Worm (Caenorhabditis elegans) whole organism, L4 larva: ENCODE measurements around the gene rhy-1.

ENCODE experiments used
- R02D3.7 ChIP-seq: fragments of 150-350 bp; sonication (generic microtip); optimal IDR thresholded peaks from 3 replicates; lab custom pipeline; 2014; ENCODE audit warnings: missing biosample characterization, missing genetic modification characterization
- Y5F2A.4 ChIP-seq: fragments of 200-800 bp; sonication (Bioruptor generic); optimal IDR thresholded peaks from 2 replicates; lab custom pipeline; 2018; ENCODE audit warnings: mild to moderate bottlenecking, missing genetic modification characterization, missing compliant biosample characterization
- ZK546.5 ChIP-seq, 2 experiments: sonication (generic microtip); optimal IDR thresholded peaks; 2 replicates each; lab custom pipeline; 2017; ENCODE audit warnings: missing biosample characterization in 2 of 2, missing genetic modification characterization in 2 of 2
- aha-1 ChIP-seq: fragments of 150-350 bp; peaks from one replicate; lab custom pipeline; 2014; ENCODE audit warnings: missing biosample characterization, missing genetic modification characterization
- ama-1 ChIP-seq: fragments of 150-350 bp; optimal IDR thresholded peaks from 2 replicates; lab custom pipeline; 2014; ENCODE audit warnings: inconsistent platforms, mixed read lengths
- arid-1 ChIP-seq: fragments of 200-800 bp; sonication (Bioruptor generic); conservative IDR thresholded peaks from 2 replicates; pipeline ENCODE4 v1.3.6; 2022; ENCODE audit warnings: missing genetic modification reagents, missing genetic modification characterization, missing compliant biosample characterization
- daf-16 ChIP-seq, 3 experiments: sonication (generic microtip); optimal IDR thresholded peaks; 2 replicates each; lab custom pipeline; 2016 to 2017; ENCODE audit warnings: missing genetic modification characterization in 3 of 3, missing genetic modification reagents in 3 of 3, mild to moderate bottlenecking in 2 of 3, missing compliant biosample characterization in 2 of 3, missing biosample characterization in 1 of 3, moderate library complexity in 1 of 3
- daf-8 ChIP-seq: fragments of 200-800 bp; sonication (Bioruptor generic); IDR thresholded peaks from 2 replicates; pipeline ENCODE4 v1.3.6; 2022; ENCODE audit warnings: missing genetic modification characterization, missing compliant biosample characterization
- dmd-6 ChIP-seq: fragments of 200-800 bp; sonication (Bioruptor generic); IDR thresholded peaks from 2 replicates; pipeline ENCODE4 v1.3.6; 2022; ENCODE audit warnings: missing genetic modification reagents, missing genetic modification characterization, missing compliant biosample characterization
- duxl-1 ChIP-seq: sonication (generic microtip); optimal IDR thresholded peaks from 2 replicates; lab custom pipeline; 2016; ENCODE audit warnings: mild to moderate bottlenecking, missing genetic modification characterization, moderate library complexity, missing compliant biosample characterization; ENCODE audit not compliant: poor library complexity
- dve-1 ChIP-seq: sonication (generic microtip); optimal IDR thresholded peaks from 2 replicates; lab custom pipeline; 2017; ENCODE audit warnings: antibody characterized with exemption, mild to moderate bottlenecking, missing genetic modification characterization, missing compliant biosample characterization; ENCODE audit not compliant: insufficient read depth
- hlh-11 ChIP-seq: fragments of 200-800 bp; sonication (Bioruptor generic); optimal IDR thresholded peaks from 2 replicates; lab custom pipeline; 2018; ENCODE audit warnings: mild to moderate bottlenecking, missing genetic modification characterization, missing compliant biosample characterization
- hlh-30 ChIP-seq: sonication (generic microtip); optimal IDR thresholded peaks from 2 replicates; lab custom pipeline; 2017; ENCODE audit warnings: antibody characterized with exemption, mild to moderate bottlenecking, missing genetic modification characterization, missing compliant biosample characterization; ENCODE audit not compliant: insufficient read depth
- hmg-1.1 ChIP-seq: fragments of 200-800 bp; sonication (Bioruptor generic); IDR thresholded peaks from 2 replicates; pipeline ENCODE4 v1.3.6; 2022; ENCODE audit warnings: missing genetic modification reagents, missing genetic modification characterization, missing compliant biosample characterization
- lsy-2 ChIP-seq, 2 experiments: fragments of 150-350 bp in 1 of 2; sonication (generic microtip) in 1 of 2; optimal IDR thresholded peaks; 2 replicates each; lab custom pipeline; 2014 to 2017; ENCODE audit warnings: missing biosample characterization in 2 of 2, missing genetic modification characterization in 2 of 2
- mdl-1 ChIP-seq, 2 experiments: fragments of 150-350 bp in 1 of 2; sonication (generic microtip) in 1 of 2; optimal IDR thresholded peaks; 2 replicates each; lab custom pipeline; 2014 to 2017; ENCODE audit warnings: missing biosample characterization in 2 of 2, missing genetic modification characterization in 2 of 2
- mdt-29 ChIP-seq: fragments of 200-800 bp; sonication (Bioruptor generic); IDR thresholded peaks from 2 replicates; pipeline ENCODE4 v1.3.6; 2022; ENCODE audit warnings: missing genetic modification reagents, missing genetic modification characterization, missing compliant biosample characterization
- mep-1 ChIP-seq: fragments of 150-350 bp; sonication (generic microtip); optimal IDR thresholded peaks from 3 replicates; lab custom pipeline; 2014; ENCODE audit warnings: missing biosample characterization, missing genetic modification characterization
- mes-2 ChIP-seq: sonication (generic microtip); optimal IDR thresholded peaks from 2 replicates; lab custom pipeline; 2016; ENCODE audit warnings: missing genotype, mild to moderate bottlenecking, missing genetic modification characterization, missing compliant biosample characterization; ENCODE audit not compliant: poor library complexity, severe bottlenecking
- nhr-102 ChIP-seq: sonication (generic microtip); optimal IDR thresholded peaks from 2 replicates; lab custom pipeline; 2016; ENCODE audit warnings: mild to moderate bottlenecking, missing genetic modification characterization, moderate library complexity, missing compliant biosample characterization
- nhr-28 ChIP-seq: fragments of 150-350 bp; optimal IDR thresholded peaks from 2 replicates; lab custom pipeline; 2014; ENCODE audit warnings: missing biosample characterization, missing genetic modification characterization
- nhr-42 ChIP-seq: fragments of 200-800 bp; sonication (Bioruptor generic); IDR thresholded peaks from 2 replicates; pipeline ENCODE4 v1.3.6; 2022; ENCODE audit warnings: missing genetic modification characterization, missing compliant biosample characterization
- nhr-48 ChIP-seq: sonication (generic microtip); optimal IDR thresholded peaks from 2 replicates; lab custom pipeline; 2016; ENCODE audit warnings: mild to moderate bottlenecking, missing genetic modification characterization, missing compliant biosample characterization
- nhr-6 ChIP-seq: fragments of 150-350 bp; optimal IDR thresholded peaks from 2 replicates; lab custom pipeline; 2014; ENCODE audit warnings: missing biosample characterization, missing genetic modification characterization
- pha-4 ChIP-seq, 2 experiments: fragments of 150-350 bp in 1 of 2; fragments of 200-800 bp in 1 of 2; sonication (Bioruptor generic) in 1 of 2; IDR thresholded peaks in 1 of 2; optimal IDR thresholded peaks in 1 of 2; 2 replicates each; pipeline versions ENCODE4 v1.3.6 to Lab custom; 2014 to 2022; ENCODE audit warnings: missing genetic modification characterization in 2 of 2, missing genetic modification reagents in 2 of 2, missing biosample characterization in 1 of 2, missing compliant biosample characterization in 1 of 2
- php-3 ChIP-seq: fragments of 200-800 bp; sonication (Bioruptor generic); IDR thresholded peaks from 2 replicates; pipeline ENCODE4 v1.3.6; 2022; ENCODE audit warnings: missing genetic modification reagents, missing genetic modification characterization, missing compliant biosample characterization
- pqm-1 ChIP-seq: sonication (generic microtip); optimal IDR thresholded peaks from 2 replicates; lab custom pipeline; 2017; ENCODE audit warnings: missing biosample characterization, missing genetic modification characterization
- spr-3 ChIP-seq: fragments of 200-800 bp; sonication (Bioruptor generic); optimal IDR thresholded peaks from 2 replicates; lab custom pipeline; 2018; ENCODE audit warnings: mild to moderate bottlenecking, missing genetic modification characterization, missing compliant biosample characterization
- tag-97 ChIP-seq: fragments of 200-800 bp; sonication (Bioruptor generic); IDR thresholded peaks from 2 replicates; pipeline ENCODE4 v1.3.6; 2022; ENCODE audit warnings: missing genetic modification characterization, missing compliant biosample characterization
- unc-62 ChIP-seq, 3 experiments: fragments of 150-350 bp in 1 of 3; sonication (generic microtip); optimal IDR thresholded peaks in 2 of 3; peaks in 1 of 3; 1 replicate in 1 of 3; 2 replicates in 2 of 3; lab custom pipeline; 2014 to 2017; ENCODE audit warnings: missing biosample characterization in 3 of 3, missing genetic modification characterization in 3 of 3, missing genetic modification reagents in 3 of 3, missing genotype in 1 of 3
- zfp-2 ChIP-seq: sonication (generic microtip); optimal IDR thresholded peaks from 2 replicates; lab custom pipeline; 2016; ENCODE audit warnings: mild to moderate bottlenecking, missing genetic modification characterization, missing compliant biosample characterization
- ztf-7 ChIP-seq: fragments of 150-350 bp; optimal IDR thresholded peaks from 2 replicates; lab custom pipeline; 2014; ENCODE audit warnings: missing biosample characterization, missing genetic modification characterization

Gene rhy-1

DNA sequence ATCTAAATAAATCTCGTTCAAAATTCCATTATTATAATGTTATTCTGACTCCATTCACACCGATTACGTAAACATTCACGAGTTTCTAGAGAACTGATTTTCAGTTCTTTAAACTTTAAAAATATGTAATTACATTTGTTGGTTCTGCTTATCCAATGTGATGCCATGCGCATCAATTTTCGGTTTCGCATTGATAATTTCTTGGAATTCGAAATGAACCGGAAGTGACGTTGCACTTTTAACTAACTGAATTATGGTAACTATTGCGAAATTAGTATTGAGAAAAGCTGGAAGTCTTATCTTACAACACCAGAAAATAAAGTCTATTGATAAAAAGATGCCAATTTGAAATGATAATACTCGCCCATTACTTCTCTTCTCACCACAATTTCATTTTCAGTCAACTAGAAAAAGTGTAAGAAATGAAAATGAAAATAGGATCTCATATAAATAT, 43.4 kb upstream of the rhy-1 start (continued):
- TF ChIP-seq unc-62 (GFP tag; optimal IDR thresholded peaks at IDR 0.05 in 1 of 2; lab: Kevin White, UChicago), result peak in 1 of 2 experiments; percentile 34
- TF ChIP-seq unc-62 (tag; optimal IDR thresholded peaks at IDR 0.05; lab: Kevin White, UChicago), result no peak

DNA sequence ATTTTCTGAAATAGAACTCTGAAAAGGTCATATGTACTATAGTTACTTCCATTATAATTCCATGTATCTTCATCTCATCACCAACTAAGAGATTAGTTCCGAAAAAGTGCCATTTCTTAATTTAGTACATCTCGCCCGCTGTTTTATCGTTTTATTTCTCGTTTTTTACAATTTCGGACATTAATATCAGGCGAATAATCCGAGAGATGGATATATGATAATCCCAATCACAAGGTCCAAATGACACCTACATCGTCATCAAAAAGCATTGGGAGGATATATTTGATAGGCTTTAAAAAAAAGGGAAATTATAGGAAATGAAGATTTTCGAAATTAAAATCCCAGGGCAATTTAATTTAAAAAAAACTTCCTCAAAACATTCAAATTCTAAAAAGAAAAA, 40.9 kb upstream of the rhy-1 start:
- no peak for TF ChIP-seq dmd-6 (GFP tag; lab: Robert Waterston, UW)
- no peak for TF ChIP-seq zfp-2 (tag; lab: Kevin White, UChicago)

DNA sequence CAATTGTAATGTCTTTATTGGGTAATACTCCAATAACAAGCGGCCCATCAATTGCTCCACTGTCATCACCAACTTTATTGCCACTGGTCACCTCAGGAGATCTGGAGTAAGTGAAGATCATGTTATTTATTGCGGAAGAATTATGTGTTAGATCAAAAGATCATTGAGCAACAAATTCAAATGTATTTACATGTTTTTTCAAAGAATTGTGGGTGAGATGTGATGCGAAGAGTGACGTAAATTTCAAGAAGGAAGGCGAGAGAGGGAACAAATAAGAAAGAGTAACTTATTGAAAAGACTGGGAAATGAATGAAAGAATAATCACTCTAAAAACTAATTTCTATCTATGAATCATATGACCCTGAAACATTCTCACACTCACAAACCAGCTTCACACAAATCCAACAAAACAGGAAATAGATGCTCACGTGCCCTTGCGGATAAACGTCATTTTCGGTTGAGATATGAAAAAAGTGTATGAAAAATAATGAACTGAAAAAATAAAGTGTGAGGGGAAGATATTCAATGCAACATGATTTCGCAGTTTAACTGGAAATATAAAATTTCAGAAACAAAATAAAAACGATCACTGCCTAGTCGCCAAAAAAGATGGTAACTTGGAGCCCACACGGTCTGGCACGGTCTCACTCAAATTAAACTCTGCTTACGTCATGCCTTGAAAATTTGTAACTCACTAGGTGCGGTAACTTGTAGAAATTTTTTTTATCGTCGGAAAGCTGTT, 40.2 kb upstream of the rhy-1 start:
- TF ChIP-seq hlh-30 (tag; lab: Kevin White, UChicago) (peak; percentile 15), nhr-102 (tag; lab: Kevin White, UChicago) (no peak), aha-1 (tag; lab: Kevin White, UChicago) (peak; percentile 51), unc-62 (GFP tag; optimal IDR thresholded peaks at IDR 0.05 in 1 of 2; lab: Kevin White, UChicago) (peak in 1 of 2 experiments; percentile 68), unc-62 (tag; optimal IDR thresholded peaks at IDR 0.05; lab: Kevin White, UChicago) (no peak)

DNA sequence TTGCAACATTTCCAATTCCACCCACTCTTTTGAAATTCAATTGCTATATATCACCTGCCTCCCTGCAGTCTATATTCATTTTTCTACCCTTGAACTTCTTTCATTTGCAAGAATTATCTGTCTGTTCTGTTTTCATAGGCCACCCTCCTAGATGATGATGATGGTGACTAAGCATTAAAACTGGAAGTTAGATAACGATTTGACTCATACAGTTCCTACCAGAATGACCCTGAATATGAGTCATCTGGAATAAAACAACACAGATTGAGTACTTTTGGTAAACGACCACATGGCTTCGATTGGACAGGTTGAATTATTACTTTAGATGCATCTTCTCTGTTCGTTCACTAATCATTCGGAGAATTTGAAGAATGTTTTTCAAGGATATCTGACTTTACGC, 36.8 kb upstream of the rhy-1 start:
- TF ChIP-seq mes-2 (tag; lab: Kevin White, UChicago) (peak; percentile 6), daf-8 (GFP tag; lab: Robert Waterston, UW) (no peak)

DNA sequence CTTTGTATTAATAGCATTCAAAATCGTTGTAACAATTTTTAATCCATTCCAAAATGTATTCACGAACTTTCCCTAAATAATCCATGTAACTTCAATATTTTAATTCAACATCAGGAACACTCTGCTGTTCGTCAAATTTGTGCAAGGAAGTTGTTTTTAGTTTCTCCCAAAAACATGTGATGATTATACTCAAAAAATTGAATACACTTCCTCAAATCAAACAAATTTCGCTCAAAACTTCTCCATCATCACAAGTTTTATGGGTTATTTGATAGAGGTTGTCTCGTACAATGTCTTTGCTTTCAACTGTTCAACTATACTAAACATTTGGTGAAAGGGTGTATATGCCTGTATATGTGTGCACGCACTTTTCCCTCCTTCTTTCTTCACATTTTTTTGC, 36.2 kb upstream of the rhy-1 start:
- TF ChIP-seq dve-1 (tag; lab: Kevin White, UChicago) (peak; percentile 57), ZK546.5 (tag; optimal IDR thresholded peaks at IDR 0.05; lab: Kevin White, UChicago) (no peak), aha-1 (tag; lab: Kevin White, UChicago) (peak; percentile 72), R02D3.7 (tag; lab: Kevin White, UChicago) (no peak), pqm-1 (tag; lab: Kevin White, UChicago) (peak; percentile 44), spr-3 (GFP tag; lab: Kevin White, UChicago) (no peak), hlh-30 (tag; lab: Kevin White, UChicago) (peak; percentile 6), hmg-1.1 (no peak), duxl-1 (tag; lab: Kevin White, UChicago) (no peak), daf-16 (GFP tag; optimal IDR thresholded peaks at IDR 0.05; lab: Kevin White, UChicago) (no peak), daf-16 (tag; optimal IDR thresholded peaks at IDR 0.05; lab: Kevin White, UChicago) (peak; percentile 32), nhr-28 (peak; percentile 29), unc-62 (GFP tag; optimal IDR thresholded peaks at IDR 0.05 in 1 of 2; lab: Kevin White, UChicago) (no peak), unc-62 (tag; optimal IDR thresholded peaks at IDR 0.05; lab: Kevin White, UChicago) (no peak), php-3 (0 out of 2 replicates have a peak, but pooled peaks have one; percentile 16)
- TF ChIP-seq, all 104 proteins: peak for 7

DNA sequence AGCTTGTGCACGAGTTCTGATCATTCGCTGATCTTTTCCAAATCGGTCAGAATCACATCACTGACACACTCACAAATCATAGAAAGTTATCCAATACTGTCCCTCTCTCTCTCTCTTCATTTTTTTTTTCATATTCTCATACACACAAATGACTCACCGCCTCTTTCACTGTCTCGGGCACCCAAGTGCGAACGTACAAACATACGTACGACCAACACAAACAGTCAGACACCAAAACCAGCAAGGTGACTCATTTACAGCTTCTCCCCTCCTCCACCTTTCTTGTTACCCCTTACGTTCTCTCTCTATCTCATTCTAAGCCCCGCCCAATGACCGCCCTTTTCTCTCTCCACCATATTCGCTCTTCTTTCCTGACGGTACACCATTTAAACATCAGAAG, 34.2 kb upstream of the rhy-1 start:
- TF ChIP-seq mep-1, result peak; percentile 47
- TF ChIP-seq nhr-42 (GFP tag; lab: Robert Waterston, UW), result 0 out of 2 replicates have a peak, but pooled peaks have one; percentile 30
- TF ChIP-seq ztf-7 (tag; lab: Kevin White, UChicago), result no peak
- no peak for TF ChIP-seq Y5F2A.4
- TF ChIP-seq hlh-11 (tag; lab: Kevin White, UChicago), result peak; percentile 71
- peak in 1 of 2 experiments; percentile 24 for TF ChIP-seq lsy-2 (tag; optimal IDR thresholded peaks at IDR 0.05; lab: Kevin White, UChicago)
- TF ChIP-seq ama-1 (lab: Kevin White, UChicago), result peak; percentile 27
- TF ChIP-seq nhr-48 (tag; lab: Kevin White, UChicago), result no peak
- 0 out of 2 replicates have a peak, but pooled peaks have one; percentile 10 for TF ChIP-seq hmg-1.1
- peak; percentile 25 for TF ChIP-seq nhr-28
- peak; percentile 50 for TF ChIP-seq hlh-30 (tag; lab: Kevin White, UChicago)
- peak; percentile 65 for TF ChIP-seq dve-1 (tag; lab: Kevin White, UChicago)
- TF ChIP-seq nhr-6 (tag; lab: Kevin White, UChicago), result peak; percentile 87
- TF ChIP-seq mes-2 (tag; lab: Kevin White, UChicago), result peak; percentile 52
- TF ChIP-seq tag-97 (GFP tag; lab: Robert Waterston, UW), result no peak
- no peak for TF ChIP-seq pha-4 (GFP tag; IDR thresholded peaks at IDR 0.05; lab: Robert Waterston, UW)
- TF ChIP-seq pha-4 (tag; optimal IDR thresholded peaks at IDR 0.05; lab: Kevin White, UChicago), result peak; percentile 95
- peak in 1 of 2 experiments; percentile 37 for TF ChIP-seq mdl-1 (tag; optimal IDR thresholded peaks at IDR 0.05; lab: Kevin White, UChicago)
- 0 out of 2 replicates have a peak, but pooled peaks have one; percentile 35 for TF ChIP-seq arid-1
- no peak for TF ChIP-seq daf-16 (GFP tag; optimal IDR thresholded peaks at IDR 0.05; lab: Kevin White, UChicago)
- peak; percentile 19 for TF ChIP-seq daf-16 (tag; optimal IDR thresholded peaks at IDR 0.05; lab: Kevin White, UChicago)
- TF ChIP-seq mdt-29 (GFP tag; lab: Robert Waterston, UW), result no peak
- TF ChIP-seq, all 104 proteins: peak for 15
